Fruit fly (Drosophila melanogaster) Kc167 (cell line): ENCODE measurements around the gene AstC.

Source experiments
- Myc ChIP-seq: fragments of >200 bp; optimal IDR thresholded peaks from 2 replicates; lab custom pipeline; 2017; ENCODE audit warnings: missing external identifiers
- Sin3A ChIP-seq: fragments of >200 bp; optimal IDR thresholded peaks from 2 replicates; lab custom pipeline; 2018; ENCODE audit warnings: missing external identifiers
- h ChIP-seq: fragments of >200 bp; optimal IDR thresholded peaks from 3 replicates; lab custom pipeline; 2018; ENCODE audit warnings: missing external identifiers
- psq ChIP-seq: fragments of >200 bp; optimal IDR thresholded peaks from 2 replicates; lab custom pipeline; 2017; ENCODE audit warnings: missing external identifiers
- ttk ChIP-seq: sonication (Bioruptor generic); optimal IDR thresholded peaks from 2 replicates; lab custom pipeline; 2017; ENCODE audit warnings: missing external identifiers

dm6 chr2L:11119966-11120517, 38.8 kb upstream of the AstC start, which contains the start of gene CG6230:
- TF ChIP-seq h (lab: Kevin White, UChicago) (no peak), Myc (lab: Kevin White, UChicago) (no peak), psq (no peak), ttk (lab: Kevin White, UChicago) (no peak), Sin3A (lab: Kevin White, UChicago) (no peak)
